Worm (Caenorhabditis elegans) whole organism, L4 larva: ENCODE data around the gene tpan-1.

ENCODE experiments used
- F26F4.8 ChIP-seq: fragments of 200-800 bp; sonication (Bioruptor generic); conservative IDR thresholded peaks from 2 replicates; pipeline ENCODE4 v1.3.6; 2022; ENCODE audit warnings: missing genetic modification characterization, missing compliant biosample characterization
- egl-27 ChIP-seq: sonication (generic microtip); optimal IDR thresholded peaks from 3 replicates; lab custom pipeline; 2017; ENCODE audit warnings: missing biosample characterization, missing genetic modification reagents, missing genetic modification characterization
- nhr-11 ChIP-seq: fragments of 150-350 bp; optimal IDR thresholded peaks from 2 replicates; lab custom pipeline; 2014; ENCODE audit warnings: missing biosample characterization, missing genetic modification characterization

ce11 chrV:20778886-20779285 is 10.4 kb upstream of the tpan-1 start:
- TF ChIP-seq nhr-11 = no peak
- TF ChIP-seq F26F4.8 = no peak
- TF ChIP-seq egl-27 (tag; lab: Kevin White, UChicago) = no peak
